Worm (Caenorhabditis elegans): ENCODE data around the gene irld-23.

ce11 chrX:17096508-17097234 lies 16.2 kb upstream of the irld-23 start, which contains the start of gene lido-1:
- TF ChIP-seq lin-13 (tag; optimal IDR thresholded peaks at IDR 0.05) (no peak), nhr-237 (tag; optimal IDR thresholded peaks at IDR 0.05) (no peak), ces-1 (GFP tag; optimal IDR thresholded peaks at IDR 0.05) (no peak)
